Worm (Caenorhabditis elegans) whole organism, L2 larva: Measurements from ENCODE around the gene C10E2.2.

ENCODE experiments used
- C34F6.9 ChIP-seq: fragments of 150-350 bp; optimal IDR thresholded peaks from 2 replicates; lab custom pipeline; 2014; ENCODE audit warnings: missing biosample characterization, missing genetic modification characterization
- F13H6.1 ChIP-seq: sonication (generic microtip); optimal IDR thresholded peaks from 2 replicates; lab custom pipeline; 2016; ENCODE audit warnings: missing genetic modification characterization, missing compliant biosample characterization
- R02D3.7 ChIP-seq: fragments of 150-350 bp; optimal IDR thresholded peaks from 2 replicates; lab custom pipeline; 2014; ENCODE audit warnings: missing biosample characterization, missing genetic modification characterization
- ZK546.5 ChIP-seq: sonication (generic microtip); optimal IDR thresholded peaks from 2 replicates; lab custom pipeline; 2017; ENCODE audit warnings: missing biosample characterization, missing genetic modification characterization
- alr-1 ChIP-seq: fragments of 150-350 bp; optimal IDR thresholded peaks from 2 replicates; lab custom pipeline; 2014; ENCODE audit warnings: missing biosample characterization, missing genetic modification characterization
- aly-2 ChIP-seq: fragments of 150-350 bp; optimal IDR thresholded peaks from 2 replicates; lab custom pipeline; 2014; ENCODE audit warnings: missing biosample characterization, missing genetic modification characterization
- ama-1 ChIP-seq: fragments of 150-350 bp; optimal IDR thresholded peaks from 2 replicates; lab custom pipeline; 2018; ENCODE audit warnings: inconsistent platforms
- blmp-1 ChIP-seq: sonication (generic microtip); optimal IDR thresholded peaks from 2 replicates; lab custom pipeline; 2017; ENCODE audit warnings: missing genetic modification characterization, mild to moderate bottlenecking, missing compliant biosample characterization, antibody characterized with exemption, moderate library complexity; ENCODE audit not compliant: insufficient read depth
- ceh-16 ChIP-seq: fragments of 150-350 bp; optimal IDR thresholded peaks from 2 replicates; lab custom pipeline; 2014; ENCODE audit warnings: missing biosample characterization, missing genetic modification characterization
- ceh-82 ChIP-seq: fragments of 150-350 bp; optimal IDR thresholded peaks from 2 replicates; lab custom pipeline; 2014; ENCODE audit warnings: missing biosample characterization, missing genetic modification characterization
- dmd-4 ChIP-seq: sonication (generic microtip); optimal IDR thresholded peaks from 2 replicates; lab custom pipeline; 2017; ENCODE audit warnings: missing biosample characterization, missing genetic modification characterization
- egl-27 ChIP-seq: sonication (generic microtip); optimal IDR thresholded peaks from 3 replicates; lab custom pipeline; 2017; ENCODE audit warnings: missing biosample characterization, missing genetic modification reagents, missing genetic modification characterization
- elt-1 ChIP-seq: fragments of 150-350 bp; optimal IDR thresholded peaks from 2 replicates; lab custom pipeline; 2014; ENCODE audit warnings: missing biosample characterization, missing genetic modification characterization
- elt-3 ChIP-seq: sonication (generic microtip); optimal IDR thresholded peaks from 2 replicates; lab custom pipeline; 2017; ENCODE audit warnings: missing biosample characterization, missing genetic modification characterization
- fos-1 ChIP-seq: fragments of 150-350 bp; optimal IDR thresholded peaks from 2 replicates; lab custom pipeline; 2014; ENCODE audit warnings: missing biosample characterization, missing genetic modification characterization
- gmeb-1 ChIP-seq: fragments of 150-350 bp; optimal IDR thresholded peaks from 2 replicates; lab custom pipeline; 2014; ENCODE audit warnings: missing biosample characterization, missing genetic modification characterization
- lin-11 ChIP-seq: fragments of 150-350 bp; sonication (generic microtip); optimal IDR thresholded peaks from 2 replicates; lab custom pipeline; 2014; ENCODE audit warnings: missing biosample characterization, missing genetic modification characterization, inconsistent platforms, mixed read lengths
- lin-13 ChIP-seq: fragments of 150-350 bp; optimal IDR thresholded peaks from 2 replicates; lab custom pipeline; 2014; ENCODE audit warnings: missing biosample characterization, missing genetic modification reagents, missing genetic modification characterization
- lin-39 ChIP-seq: fragments of 150-350 bp; optimal IDR thresholded peaks from 2 replicates; lab custom pipeline; 2014; ENCODE audit warnings: missing biosample characterization, missing genetic modification reagents, missing genetic modification characterization
- lsy-2 ChIP-seq, 2 experiments: fragments of 150-350 bp in 1 of 2; sonication (generic microtip) in 1 of 2; optimal IDR thresholded peaks; 2 replicates each; lab custom pipeline; 2014 to 2017; ENCODE audit warnings: missing biosample characterization in 2 of 2, missing genetic modification characterization in 2 of 2
- mab-5 ChIP-seq: fragments of 150-350 bp; optimal IDR thresholded peaks from 2 replicates; lab custom pipeline; 2014; ENCODE audit warnings: missing biosample characterization, missing genetic modification characterization
- mdl-1 ChIP-seq, 2 experiments: fragments of 150-350 bp in 1 of 2; sonication (generic microtip) in 1 of 2; optimal IDR thresholded peaks; 2 replicates each; lab custom pipeline; 2017; ENCODE audit warnings: missing biosample characterization in 2 of 2, missing genetic modification characterization in 2 of 2
- nhr-10 ChIP-seq: sonication (generic microtip); optimal IDR thresholded peaks from 2 replicates; lab custom pipeline; 2017; ENCODE audit warnings: missing biosample characterization, missing genetic modification characterization
- nhr-11 ChIP-seq: fragments of 150-350 bp; optimal IDR thresholded peaks from 2 replicates; lab custom pipeline; 2014; ENCODE audit warnings: missing biosample characterization, missing genetic modification characterization
- nhr-12 ChIP-seq: fragments of 150-350 bp; optimal IDR thresholded peaks from 2 replicates; lab custom pipeline; 2014; ENCODE audit warnings: missing biosample characterization, missing genetic modification characterization
- nhr-129 ChIP-seq: fragments of 150-350 bp; optimal IDR thresholded peaks from 2 replicates; lab custom pipeline; 2014; ENCODE audit warnings: missing biosample characterization, missing genetic modification characterization
- nhr-21 ChIP-seq: fragments of 150-350 bp; optimal IDR thresholded peaks from 2 replicates; lab custom pipeline; 2014; ENCODE audit warnings: missing biosample characterization, missing genetic modification characterization
- nhr-23 ChIP-seq: fragments of 150-350 bp; optimal IDR thresholded peaks from 2 replicates; lab custom pipeline; 2014; ENCODE audit warnings: missing biosample characterization, missing genetic modification reagents, missing genetic modification characterization
- nhr-237 ChIP-seq: fragments of 150-350 bp; optimal IDR thresholded peaks from 2 replicates; lab custom pipeline; 2014; ENCODE audit warnings: missing biosample characterization, missing genetic modification characterization
- nhr-25 ChIP-seq: fragments of 150-350 bp; sonication (generic microtip); optimal IDR thresholded peaks from 3 replicates; lab custom pipeline; 2014; ENCODE audit warnings: missing biosample characterization, missing genetic modification characterization
- nhr-6 ChIP-seq: fragments of 150-350 bp; optimal IDR thresholded peaks from 2 replicates; lab custom pipeline; 2014; ENCODE audit warnings: missing biosample characterization, missing genetic modification characterization
- peb-1 ChIP-seq: fragments of 150-350 bp; optimal IDR thresholded peaks from 2 replicates; lab custom pipeline; 2014; ENCODE audit warnings: missing biosample characterization, missing genetic modification characterization
- sem-4 ChIP-seq: fragments of 150-350 bp; optimal IDR thresholded peaks from 2 replicates; lab custom pipeline; 2014; ENCODE audit warnings: missing biosample characterization, missing genetic modification reagents, missing genetic modification characterization
- skn-1 ChIP-seq: sonication (generic microtip); optimal IDR thresholded peaks from 2 replicates; lab custom pipeline; 2017; ENCODE audit warnings: missing biosample characterization, missing genetic modification characterization
- sma-3 ChIP-seq: sonication (generic microtip); optimal IDR thresholded peaks from 2 replicates; lab custom pipeline; 2016; ENCODE audit warnings: missing genetic modification reagents, missing genetic modification characterization, missing compliant biosample characterization
- sma-9 ChIP-seq, 2 experiments: fragments of 150-350 bp in 1 of 2; sonication (generic microtip) in 1 of 2; optimal IDR thresholded peaks; 2 replicates each; lab custom pipeline; 2014 to 2016; ENCODE audit warnings: missing genetic modification characterization in 2 of 2, mild to moderate bottlenecking in 1 of 2, missing biosample characterization in 1 of 2, missing compliant biosample characterization in 1 of 2, missing genetic modification reagents in 1 of 2, moderate library complexity in 1 of 2
- unc-39 ChIP-seq: fragments of 150-350 bp; optimal IDR thresholded peaks from 2 replicates; lab custom pipeline; 2014; ENCODE audit warnings: missing biosample characterization, missing genetic modification characterization
- unc-55 ChIP-seq: fragments of 150-350 bp; sonication (generic microtip); optimal IDR thresholded peaks from 3 replicates; lab custom pipeline; 2014; ENCODE audit warnings: missing biosample characterization, missing genetic modification reagents, missing genetic modification characterization
- unc-62 ChIP-seq: fragments of 150-350 bp; optimal IDR thresholded peaks from 2 replicates; lab custom pipeline; 2014; ENCODE audit warnings: missing biosample characterization, missing genetic modification reagents, missing genetic modification characterization
- zag-1 ChIP-seq: fragments of 150-350 bp; optimal IDR thresholded peaks from 2 replicates; lab custom pipeline; 2014; ENCODE audit warnings: missing biosample characterization, missing genetic modification characterization
- ztf-1 ChIP-seq: fragments of 200-800 bp; sonication (Bioruptor generic); conservative IDR thresholded peaks from 2 replicates; pipeline ENCODE4 v1.3.6; 2022; ENCODE audit warnings: missing genetic modification characterization, missing compliant biosample characterization
- ztf-11 ChIP-seq: sonication (generic microtip); optimal IDR thresholded peaks from 2 replicates; lab custom pipeline; 2017; ENCODE audit warnings: missing biosample characterization, missing genetic modification characterization
- ztf-4 ChIP-seq: fragments of 150-350 bp; optimal IDR thresholded peaks from 2 replicates; lab custom pipeline; 2014; ENCODE audit warnings: missing biosample characterization, missing genetic modification characterization

The C10E2.2 gene

ce11 chrX:16744940-16745339 is at the start of gene C10E2.2:
C10E2.2 (plus strand) TSS chrX:16745240.
- TF ChIP-seq sma-9 (GFP tag; optimal IDR thresholded peaks at IDR 0.05; lab: Kevin White, UChicago) (no peak), sma-9 (tag; optimal IDR thresholded peaks at IDR 0.05; lab: Kevin White, UChicago) (no peak), nhr-23 (no peak), sem-4 (no peak), nhr-10 (tag; lab: Kevin White, UChicago) (no peak), egl-27 (no peak), ceh-16 (tag; lab: Kevin White, UChicago) (no peak)

DNA sequence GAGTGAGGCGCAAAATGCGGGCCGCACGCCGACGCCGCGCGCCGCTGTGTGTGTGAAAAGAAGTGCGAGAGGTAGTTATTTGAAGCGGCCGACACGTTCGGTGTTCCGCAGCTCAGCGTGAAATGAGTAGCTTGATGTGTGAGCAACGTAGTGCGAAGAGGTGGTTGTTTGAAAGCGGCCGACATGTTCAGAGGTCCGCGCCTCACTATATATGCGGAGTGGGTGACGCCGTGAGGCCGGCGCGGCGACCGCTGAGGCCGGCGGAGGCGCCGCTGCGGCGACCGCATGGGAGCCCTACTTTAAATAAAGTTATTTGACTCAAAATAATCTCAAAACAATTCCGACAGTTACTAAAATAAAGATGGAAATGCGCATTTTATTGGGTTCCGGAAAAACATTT is 48.2 kb upstream of the C10E2.2 start:
- TF ChIP-seq nhr-25 (tag; lab: Kevin White, UChicago) (no peak), elt-3 (tag; lab: Kevin White, UChicago) (no peak), dmd-4 (no peak), C34F6.9 (tag; lab: Kevin White, UChicago) (no peak), ztf-11 (tag; lab: Kevin White, UChicago) (no peak), ztf-4 (tag; lab: Kevin White, UChicago) (no peak), lin-11 (tag; lab: Kevin White, UChicago) (no peak), gmeb-1 (no peak), nhr-11 (no peak)

DNA sequence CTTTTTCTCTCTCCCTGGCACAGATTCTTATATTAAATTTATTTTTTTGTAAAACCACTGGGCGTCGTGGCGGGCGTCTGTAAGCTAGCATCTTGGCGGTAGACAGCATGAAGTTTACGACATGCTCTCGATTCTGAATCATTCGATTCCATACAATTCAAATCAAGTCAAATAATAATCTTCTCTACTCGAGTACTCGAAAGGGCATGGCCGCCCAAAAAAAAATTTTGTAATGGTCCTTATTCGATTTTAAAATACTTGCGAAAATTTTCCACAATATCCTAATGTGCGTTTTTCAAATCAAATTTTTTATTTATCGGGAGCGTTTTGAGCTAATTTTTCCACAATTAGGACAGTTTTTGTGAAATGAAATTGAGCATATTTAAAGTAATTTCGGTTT is 47.0 kb upstream of the C10E2.2 start:
- TF ChIP-seq aly-2 (tag; lab: Kevin White, UChicago) (no peak), lin-13 (GFP tag; lab: Kevin White, UChicago) (no peak), lin-11 (tag; lab: Kevin White, UChicago) (no peak), unc-55 (GFP tag; lab: Kevin White, UChicago) (no peak), sma-9 (GFP tag; optimal IDR thresholded peaks at IDR 0.05; lab: Kevin White, UChicago) (no peak), sma-9 (tag; optimal IDR thresholded peaks at IDR 0.05; lab: Kevin White, UChicago) (no peak), F13H6.1 (no peak), nhr-10 (tag; lab: Kevin White, UChicago) (no peak), C34F6.9 (tag; lab: Kevin White, UChicago) (no peak), elt-1 (tag; lab: Kevin White, UChicago) (no peak), lsy-2 (tag; optimal IDR thresholded peaks at IDR 0.05; lab: Kevin White, UChicago) (no peak), sem-4 (no peak)

DNA sequence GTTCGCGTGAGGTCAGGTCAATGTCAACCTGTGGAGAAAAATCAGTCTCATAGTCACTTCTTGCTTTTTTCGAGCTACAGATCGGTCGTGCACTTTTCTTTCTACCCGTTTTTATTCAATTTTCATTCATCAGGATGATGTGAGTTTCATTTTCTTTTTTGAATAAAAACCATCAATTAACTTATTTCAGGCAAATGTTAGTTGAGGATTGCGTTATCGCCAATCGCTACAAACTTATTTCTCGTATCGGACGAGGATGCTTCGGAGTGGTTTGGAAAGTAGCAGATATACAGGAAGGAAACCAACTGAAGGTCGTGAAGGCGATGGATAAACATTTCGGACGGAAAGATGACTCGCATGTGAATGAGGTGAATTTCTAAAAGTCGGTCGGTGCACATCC is 42.8 kb upstream of the C10E2.2 start, which contains the start of gene F22H10.1:
TSS of gene F22H10.1 (plus strand) at position 211 of the 400 bp plus-strand sequence.
- TF ChIP-seq sma-9 (GFP tag; optimal IDR thresholded peaks at IDR 0.05; lab: Kevin White, UChicago) = no peak
- TF ChIP-seq sma-9 (tag; optimal IDR thresholded peaks at IDR 0.05; lab: Kevin White, UChicago) = no peak
- no peak for TF ChIP-seq ZK546.5 (tag; lab: Kevin White, UChicago)

- TF ChIP-seq gmeb-1 (no peak), unc-62 (GFP tag; lab: Kevin White, UChicago) (no peak), nhr-21 (tag; lab: Kevin White, UChicago) (no peak), nhr-237 (tag; lab: Kevin White, UChicago) (no peak), mab-5 (tag; lab: Kevin White, UChicago) (no peak), sma-3 (GFP tag; lab: Kevin White, UChicago) (no peak), lin-13 (GFP tag; lab: Kevin White, UChicago) (no peak), elt-1 (tag; lab: Kevin White, UChicago) (no peak), ztf-1 (GFP tag; lab: Robert Waterston, UW) (no peak), nhr-23 (no peak), lin-39 (tag; lab: Kevin White, UChicago) (no peak), alr-1 (tag; lab: Kevin White, UChicago) (no peak), R02D3.7 (tag; lab: Kevin White, UChicago) (no peak), fos-1 (tag; lab: Kevin White, UChicago) (peak; percentile 5), unc-39 (no peak), ama-1 (no peak), mdl-1 (tag; optimal IDR thresholded peaks at IDR 0.05; lab: Kevin White, UChicago) (no peak), ztf-4 (tag; lab: Kevin White, UChicago) (no peak), zag-1 (no peak), nhr-12 (no peak), nhr-11 (no peak), nhr-10 (tag; lab: Kevin White, UChicago) (no peak), C34F6.9 (tag; lab: Kevin White, UChicago) (peak; percentile 57), peb-1 (tag; lab: Kevin White, UChicago) (no peak), nhr-6 (no peak), dmd-4 (no peak), F13H6.1 (peak; percentile 48), blmp-1 (tag; lab: Kevin White, UChicago) (no peak), ceh-82 (tag; lab: Kevin White, UChicago) (no peak), lin-11 (tag; lab: Kevin White, UChicago) (no peak), lsy-2 (tag; optimal IDR thresholded peaks at IDR 0.05; lab: Kevin White, UChicago) (peak in 1 of 2 experiments; percentile 53), aly-2 (tag; lab: Kevin White, UChicago) (no peak), nhr-129 (tag; lab: Kevin White, UChicago) (peak; percentile 18), sma-9 (GFP tag; optimal IDR thresholded peaks at IDR 0.05; lab: Kevin White, UChicago) (peak; percentile 55), sma-9 (tag; optimal IDR thresholded peaks at IDR 0.05; lab: Kevin White, UChicago) (no peak), skn-1 (tag; lab: Kevin White, UChicago) (no peak)
Measured at ce11 chrX:16704086-16704485, 41.0 kb upstream of the C10E2.2 start.
